Worm (Caenorhabditis elegans): ENCODE results near the gene K02D10.1.

The K02D10.1 gene

ce11 chrIII:8731310-8731709 lies 38.0 kb upstream of the K02D10.1 start, which contains the start of gene ZK370.4:
Gene ZK370.4, minus strand, starts transcription at chrIII:8731410.
- TF ChIP-seq pha-4 (GFP tag; IDR thresholded peaks at IDR 0.05) (no peak), pha-4 (tag; optimal IDR thresholded peaks at IDR 0.05) (no peak), aha-1 (tag) (peak; percentile 89)

ce11 chrIII:8731973-8732372 lies 37.4 kb upstream of the K02D10.1 start:
- TF ChIP-seq madf-9 (GFP tag; conservative IDR thresholded peaks at IDR 0.05) (0 out of 2 replicates have a peak, but pooled peaks have one; percentile 2), ceh-28 (tag; optimal IDR thresholded peaks at IDR 0.05) (no peak), nhr-10 (tag; optimal IDR thresholded peaks at IDR 0.05) (no peak), ztf-7 (tag; optimal IDR thresholded peaks at IDR 0.05) (no peak), lsy-2 (tag; optimal IDR thresholded peaks at IDR 0.05) (peak in 1 of 2 experiments; percentile 23), mes-2 (tag; optimal IDR thresholded peaks at IDR 0.05; ENCODE audit: poor library complexity, severe bottlenecking) (peak; percentile 19), F37D6.2 (tag; optimal IDR thresholded peaks at IDR 0.05) (no peak), zip-2 (tag; optimal IDR thresholded peaks at IDR 0.05) (no peak), unc-62 (GFP tag; optimal IDR thresholded peaks at IDR 0.05 in 1 of 2) (peak in 1 of 2 experiments; percentile 94), unc-62 (tag; optimal IDR thresholded peaks at IDR 0.05) (no peak), nhr-11 (tag; optimal IDR thresholded peaks at IDR 0.05) (peak; percentile 6), duxl-1 (tag; optimal IDR thresholded peaks at IDR 0.05; ENCODE audit: poor library complexity) (no peak), tag-97 (GFP tag; IDR thresholded peaks at IDR 0.05) (no peak), Y48G9A.11 (GFP tag; IDR thresholded peaks at IDR 0.05) (no peak), daf-19 (GFP tag; conservative IDR thresholded peaks at IDR 0.05) (no peak), dmd-6 (GFP tag; IDR thresholded peaks at IDR 0.05) (no peak), T20F7.1 (GFP tag; optimal IDR thresholded peaks at IDR 0.05) (no peak), mdl-1 (tag; optimal IDR thresholded peaks at IDR 0.05) (peak; percentile 56 to 84), unc-39 (tag; optimal IDR thresholded peaks at IDR 0.05) (no peak), ctbp-1 (GFP tag; IDR thresholded peaks at IDR 0.05) (peak; percentile 35; the same call in 1 of the 2 replicates), lin-29 (GFP tag; IDR thresholded peaks at IDR 0.05) (no peak), hlh-30 (tag; optimal IDR thresholded peaks at IDR 0.05; ENCODE audit: insufficient read depth) (peak; percentile 82), mdt-29 (GFP tag; IDR thresholded peaks at IDR 0.05) (no peak), lim-7 (GFP tag; IDR thresholded peaks at IDR 0.05) (no peak), arid-1 (GFP tag; conservative IDR thresholded peaks at IDR 0.05) (no peak), hlh-11 (tag; optimal IDR thresholded peaks at IDR 0.05) (peak; percentile 62), mxl-2 (GFP tag; conservative IDR thresholded peaks at IDR 0.05) (no peak), mxl-3 (GFP tag; optimal IDR thresholded peaks at IDR 0.05) (peak; percentile 91), R02D3.7 (tag; optimal IDR thresholded peaks at IDR 0.05) (no peak), spr-1 (tag; optimal IDR thresholded peaks at IDR 0.05) (no peak), nhr-28 (tag; optimal IDR thresholded peaks at IDR 0.05) (peak; percentile 64), nhr-48 (tag; optimal IDR thresholded peaks at IDR 0.05) (peak; percentile 19), tra-1 (GFP tag; IDR thresholded peaks at IDR 0.05) (peak; percentile 32; the same call in 1 of the 2 replicates), cey-2 (tag; optimal IDR thresholded peaks at IDR 0.05; ENCODE audit: borderline replicate concordance, insufficient read depth) (peak; percentile 37)

DNA sequence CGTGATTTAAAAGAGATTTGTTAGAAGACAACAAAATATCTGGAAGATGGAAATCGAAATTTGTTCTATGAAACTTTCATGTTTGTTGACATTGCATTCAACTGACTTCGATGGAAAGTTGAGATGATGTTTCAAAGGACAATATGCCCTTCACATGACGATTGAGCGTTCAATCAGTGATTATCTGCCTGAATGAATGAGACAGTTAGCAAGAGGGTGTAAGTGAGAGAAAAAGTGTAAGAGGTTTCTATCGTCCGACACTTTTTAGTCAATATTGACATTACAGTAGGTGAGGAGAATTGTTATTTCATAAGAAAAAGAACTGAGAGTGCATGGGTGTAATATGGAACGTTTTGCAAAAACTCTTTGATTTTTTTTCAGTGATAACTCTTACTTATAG lies 36.1 kb upstream of the K02D10.1 start:
- TF ChIP-seq mxl-2 (GFP tag; conservative IDR thresholded peaks at IDR 0.05) (no peak), nhr-28 (tag; optimal IDR thresholded peaks at IDR 0.05) (peak; percentile 60), gei-8 (GFP tag; optimal IDR thresholded peaks at IDR 0.05) (peak; percentile 5), Y105C5A.15 (GFP tag; IDR thresholded peaks at IDR 0.05) (no peak), lin-13 (GFP tag; optimal IDR thresholded peaks at IDR 0.05) (no peak), nhr-48 (tag; optimal IDR thresholded peaks at IDR 0.05) (no peak), nhr-76 (tag; optimal IDR thresholded peaks at IDR 0.05) (no peak), T26A8.4 (GFP tag; IDR thresholded peaks at IDR 0.05) (no peak), unc-130 (GFP tag; optimal IDR thresholded peaks at IDR 0.05) (no peak), daf-16 (GFP tag; optimal IDR thresholded peaks at IDR 0.05) (no peak), daf-16 (tag; optimal IDR thresholded peaks at IDR 0.05) (peak; percentile 69), lsy-2 (tag; optimal IDR thresholded peaks at IDR 0.05) (peak in 1 of 2 experiments; percentile 44), dmd-6 (GFP tag; IDR thresholded peaks at IDR 0.05) (peak; percentile 30; the same call in 1 of the 2 replicates), hlh-30 (tag; optimal IDR thresholded peaks at IDR 0.05; ENCODE audit: insufficient read depth) (peak; percentile 82), F10B5.3 (tag; optimal IDR thresholded peaks at IDR 0.05) (no peak), hmg-1.1 (GFP tag; IDR thresholded peaks at IDR 0.05) (0 out of 2 replicates have a peak, but pooled peaks have one; percentile 25), F26F4.8 (GFP tag; conservative IDR thresholded peaks at IDR 0.05) (no peak), ceh-28 (tag; optimal IDR thresholded peaks at IDR 0.05) (no peak), dve-1 (tag; optimal IDR thresholded peaks at IDR 0.05; ENCODE audit: insufficient read depth) (peak; percentile 10), R02D3.7 (tag; optimal IDR thresholded peaks at IDR 0.05) (no peak), Y48G9A.11 (GFP tag; IDR thresholded peaks at IDR 0.05) (no peak)
